Worm (Caenorhabditis elegans) whole organism, mixed stage, embryonic: ENCODE results near the gene Y82E9BR.5.

Source experiments
- M03D4.4 ChIP-seq: sonication (generic microtip); optimal IDR thresholded peaks from 2 replicates; lab custom pipeline; 2017; ENCODE audit warnings: mild to moderate bottlenecking, missing genetic modification characterization, missing compliant biosample characterization
- bed-3 ChIP-seq: fragments of 200-800 bp; sonication (Bioruptor generic); optimal IDR thresholded peaks from 3 replicates; lab custom pipeline; 2018; ENCODE audit warnings: mild to moderate bottlenecking, missing genetic modification characterization, moderate library complexity, missing compliant biosample characterization
- blmp-1 ChIP-seq: fragments of 150-350 bp; optimal IDR thresholded peaks from 2 replicates; lab custom pipeline; 2014; ENCODE audit warnings: missing biosample characterization, missing genetic modification characterization
- ceh-39 ChIP-seq: fragments of 150-350 bp; optimal IDR thresholded peaks from 2 replicates; lab custom pipeline; 2014; ENCODE audit warnings: missing biosample characterization, missing genetic modification characterization
- ceh-43 ChIP-seq: fragments of 200-800 bp; sonication (Bioruptor generic); optimal IDR thresholded peaks from 2 replicates; lab custom pipeline; 2018; ENCODE audit warnings: mild to moderate bottlenecking, missing genetic modification characterization, moderate library complexity, missing compliant biosample characterization
- ceh-83 ChIP-seq: fragments of 200-800 bp; sonication (Bioruptor generic); optimal IDR thresholded peaks from 2 replicates; lab custom pipeline; 2018; ENCODE audit warnings: mild to moderate bottlenecking, missing genetic modification characterization, missing compliant biosample characterization
- ces-1 ChIP-seq: fragments of 150-350 bp; optimal IDR thresholded peaks from 2 replicates; lab custom pipeline; 2014; ENCODE audit warnings: missing biosample characterization, missing genetic modification reagents, missing genetic modification characterization
- cnd-1 ChIP-seq: fragments of 200-800 bp; sonication (Bioruptor generic); optimal IDR thresholded peaks from 2 replicates; lab custom pipeline; 2018; ENCODE audit warnings: mild to moderate bottlenecking, missing genetic modification characterization, missing compliant biosample characterization
- elt-1 ChIP-seq: sonication (generic microtip); optimal IDR thresholded peaks from 2 replicates; lab custom pipeline; 2017; ENCODE audit warnings: missing genetic modification characterization, mild to moderate bottlenecking, missing compliant biosample characterization, antibody characterized with exemption, moderate library complexity, borderline replicate concordance; ENCODE audit not compliant: insufficient read depth
- elt-3 ChIP-seq: fragments of 150-350 bp; optimal IDR thresholded peaks from 2 replicates; lab custom pipeline; 2014; ENCODE audit warnings: missing biosample characterization, missing genetic modification characterization
- flh-1 ChIP-seq: fragments of 200-800 bp; sonication (Bioruptor generic); optimal IDR thresholded peaks from 2 replicates; lab custom pipeline; 2018; ENCODE audit warnings: mild to moderate bottlenecking, missing genetic modification characterization, moderate library complexity, missing compliant biosample characterization
- hlh-1 ChIP-seq: fragments of 150-350 bp; optimal IDR thresholded peaks from 2 replicates; lab custom pipeline; 2014; ENCODE audit warnings: missing biosample characterization, missing genetic modification reagents, missing genetic modification characterization
- lin-13 ChIP-seq: fragments of 150-350 bp; optimal IDR thresholded peaks from 2 replicates; lab custom pipeline; 2014; ENCODE audit warnings: missing biosample characterization, missing genetic modification characterization
- lin-32 ChIP-seq: fragments of 200-800 bp; sonication (Bioruptor generic); optimal IDR thresholded peaks from 2 replicates; lab custom pipeline; 2018; ENCODE audit warnings: mild to moderate bottlenecking, missing genetic modification characterization, missing compliant biosample characterization
- lsy-2 ChIP-seq: fragments of 150-350 bp; optimal IDR thresholded peaks from 2 replicates; lab custom pipeline; 2014; ENCODE audit warnings: missing biosample characterization, missing genetic modification characterization
- mab-5 ChIP-seq: fragments of 150-350 bp; optimal IDR thresholded peaks from 2 replicates; lab custom pipeline; 2014; ENCODE audit warnings: missing biosample characterization, missing genetic modification characterization
- mep-1 ChIP-seq: fragments of 150-350 bp; optimal IDR thresholded peaks from 2 replicates; lab custom pipeline; 2017; ENCODE audit warnings: missing biosample characterization, missing genetic modification reagents, missing genetic modification characterization, inconsistent platforms
- mls-2 ChIP-seq: sonication (generic microtip); optimal IDR thresholded peaks from 2 replicates; lab custom pipeline; 2016; ENCODE audit warnings: mild to moderate bottlenecking, missing genetic modification characterization, moderate library complexity, missing compliant biosample characterization
- nhr-12 ChIP-seq: fragments of 150-350 bp; optimal IDR thresholded peaks from 2 replicates; lab custom pipeline; 2014; ENCODE audit warnings: missing biosample characterization, missing genetic modification characterization
- nhr-2 ChIP-seq: fragments of 150-350 bp; optimal IDR thresholded peaks from 2 replicates; lab custom pipeline; 2014; ENCODE audit warnings: missing biosample characterization, missing genetic modification characterization
- nhr-237 ChIP-seq: fragments of 150-350 bp; optimal IDR thresholded peaks from 2 replicates; lab custom pipeline; 2014; ENCODE audit warnings: missing biosample characterization, missing genetic modification characterization
- nhr-28 ChIP-seq: fragments of 150-350 bp; optimal IDR thresholded peaks from 2 replicates; lab custom pipeline; 2014; ENCODE audit warnings: missing biosample characterization, missing genetic modification characterization
- nhr-76 ChIP-seq: sonication (generic microtip); optimal IDR thresholded peaks from 2 replicates; lab custom pipeline; 2017; ENCODE audit warnings: missing biosample characterization, missing genetic modification characterization
- sem-2 ChIP-seq: fragments of 200-800 bp; sonication (Bioruptor generic); optimal IDR thresholded peaks from 2 replicates; lab custom pipeline; 2018; ENCODE audit warnings: mild to moderate bottlenecking, missing genetic modification characterization, missing compliant biosample characterization
- snpc-4 ChIP-seq: fragments of 150-350 bp; optimal IDR thresholded peaks from 2 replicates; lab custom pipeline; 2014; ENCODE audit warnings: missing biosample characterization, missing genetic modification characterization
- sptf-1 ChIP-seq: sonication (generic microtip); optimal IDR thresholded peaks from 2 replicates; lab custom pipeline; 2017; ENCODE audit warnings: mild to moderate bottlenecking, missing genetic modification characterization, moderate library complexity, missing compliant biosample characterization
- tbx-8 ChIP-seq: fragments of 200-800 bp; sonication (Bioruptor generic); optimal IDR thresholded peaks from 2 replicates; lab custom pipeline; 2018; ENCODE audit warnings: mild to moderate bottlenecking, missing genetic modification characterization, moderate library complexity, missing compliant biosample characterization
- unc-120 ChIP-seq: sonication (generic microtip); optimal IDR thresholded peaks from 2 replicates; lab custom pipeline; 2017; ENCODE audit warnings: missing genetic modification characterization, missing compliant biosample characterization; ENCODE audit not compliant: poor library complexity, severe bottlenecking
- unc-62 ChIP-seq: fragments of 150-350 bp; optimal IDR thresholded peaks from 2 replicates; lab custom pipeline; 2014; ENCODE audit warnings: missing biosample characterization, missing genetic modification reagents, missing genetic modification characterization
- zip-8 ChIP-seq: fragments of 150-350 bp; optimal IDR thresholded peaks from 2 replicates; lab custom pipeline; 2014; ENCODE audit warnings: missing biosample characterization, missing genetic modification characterization
- ztf-11 ChIP-seq: fragments of 150-350 bp; optimal IDR thresholded peaks from 2 replicates; lab custom pipeline; 2014; ENCODE audit warnings: missing biosample characterization, missing genetic modification characterization

The Y82E9BR.5 gene

ce11 chrIII:1384092-1384491 lies at the start of gene Y82E9BR.5, which contains the start of gene fbxa-138:
Y82E9BR.5 (plus strand) TSS chrIII:1384370.
fbxa-138 (minus strand) TSS chrIII:1384252.
- TF ChIP-seq sptf-1 (tag; lab: Kevin White, UChicago), result no peak
- TF ChIP-seq unc-62 (GFP tag; lab: Kevin White, UChicago), result no peak
- TF ChIP-seq zip-8 (tag; lab: Kevin White, UChicago), result no peak
- no peak for TF ChIP-seq bed-3 (GFP tag; lab: Kevin White, UChicago)
- TF ChIP-seq snpc-4 (tag; lab: Kevin White, UChicago), result no peak
- TF ChIP-seq ces-1 (GFP tag; lab: Kevin White, UChicago), result no peak
- no peak for TF ChIP-seq lin-32 (GFP tag; lab: Kevin White, UChicago)
- no peak for TF ChIP-seq nhr-2 (tag; lab: Kevin White, UChicago)
- TF ChIP-seq mep-1 (tag; lab: Kevin White, UChicago), result no peak
- no peak for TF ChIP-seq lin-13 (tag; lab: Kevin White, UChicago)
- no peak for TF ChIP-seq mls-2 (tag; lab: Kevin White, UChicago)
- no peak for TF ChIP-seq elt-3 (tag; lab: Kevin White, UChicago)
- TF ChIP-seq mab-5 (tag; lab: Kevin White, UChicago), result no peak
- no peak for TF ChIP-seq M03D4.4
- TF ChIP-seq ceh-43 (GFP tag; lab: Kevin White, UChicago), result no peak
- no peak for TF ChIP-seq ceh-39 (tag; lab: Kevin White, UChicago)
- TF ChIP-seq nhr-76 (tag; lab: Kevin White, UChicago), result no peak
- TF ChIP-seq blmp-1 (tag; lab: Kevin White, UChicago), result no peak
- no peak for TF ChIP-seq nhr-28 (tag; lab: Kevin White, UChicago)
- TF ChIP-seq, all 35 proteins: peak for 0

- TF ChIP-seq nhr-12 (tag; lab: Kevin White, UChicago), result no peak
- no peak for TF ChIP-seq mls-2 (tag; lab: Kevin White, UChicago)
- no peak for TF ChIP-seq tbx-8 (GFP tag; lab: Kevin White, UChicago)
Measured at ce11 chrIII:1340240-1340639, 43.9 kb upstream of the Y82E9BR.5 start, which contains the start of gene fbxa-5. fbxa-5 (minus strand) TSS chrIII:1340340.

- TF ChIP-seq zip-8 (tag; lab: Kevin White, UChicago) (no peak), lin-13 (tag; lab: Kevin White, UChicago) (no peak), elt-1 (tag; lab: Kevin White, UChicago) (no peak), ceh-43 (GFP tag; lab: Kevin White, UChicago) (no peak), sptf-1 (tag; lab: Kevin White, UChicago) (no peak), ces-1 (GFP tag; lab: Kevin White, UChicago) (no peak), nhr-12 (tag; lab: Kevin White, UChicago) (no peak), hlh-1 (tag; lab: Kevin White, UChicago) (no peak), lsy-2 (tag; lab: Kevin White, UChicago) (no peak), ztf-11 (no peak), sem-2 (GFP tag; lab: Kevin White, UChicago) (no peak), elt-3 (tag; lab: Kevin White, UChicago) (no peak), M03D4.4 (no peak), flh-1 (GFP tag; lab: Kevin White, UChicago) (no peak)
- TF ChIP-seq, all 35 proteins: peak for 0
Measured at ce11 chrIII:1342488-1342887, 41.7 kb upstream of the Y82E9BR.5 start, which contains the start of gene fbxa-26. fbxa-26 (minus strand) TSS chrIII:1342522.

- TF ChIP-seq unc-120 (tag; lab: Kevin White, UChicago) (no peak), lsy-2 (tag; lab: Kevin White, UChicago) (no peak), sptf-1 (tag; lab: Kevin White, UChicago) (no peak), mab-5 (tag; lab: Kevin White, UChicago) (no peak), snpc-4 (tag; lab: Kevin White, UChicago) (no peak), nhr-28 (tag; lab: Kevin White, UChicago) (no peak), ceh-43 (GFP tag; lab: Kevin White, UChicago) (no peak), ztf-11 (no peak), flh-1 (GFP tag; lab: Kevin White, UChicago) (no peak), blmp-1 (tag; lab: Kevin White, UChicago) (no peak), ceh-83 (GFP tag; lab: Kevin White, UChicago) (no peak), zip-8 (tag; lab: Kevin White, UChicago) (no peak), cnd-1 (no peak), nhr-12 (tag; lab: Kevin White, UChicago) (no peak), nhr-2 (tag; lab: Kevin White, UChicago) (no peak), ces-1 (GFP tag; lab: Kevin White, UChicago) (no peak), nhr-237 (tag; lab: Kevin White, UChicago) (no peak), elt-1 (tag; lab: Kevin White, UChicago) (no peak), lin-13 (tag; lab: Kevin White, UChicago) (no peak)
Measured at ce11 chrIII:1342919-1343419, 41.2 kb upstream of the Y82E9BR.5 start, which contains the start of gene fbxa-27. fbxa-27 (plus strand) TSS chrIII:1342969.
